Fruit fly (Drosophila melanogaster) Kc167 (cell line): Measurements from ENCODE around the gene nom.

Experiments used
- Myc ChIP-seq: fragments of >200 bp; optimal IDR thresholded peaks from 2 replicates; lab custom pipeline; 2017; ENCODE audit warnings: missing external identifiers
- Sin3A ChIP-seq: fragments of >200 bp; optimal IDR thresholded peaks from 2 replicates; lab custom pipeline; 2018; ENCODE audit warnings: missing external identifiers
- h ChIP-seq: fragments of >200 bp; optimal IDR thresholded peaks from 3 replicates; lab custom pipeline; 2018; ENCODE audit warnings: missing external identifiers
- insv ChIP-seq: fragments of >200 bp; optimal IDR thresholded peaks from 3 replicates; lab custom pipeline; 2018; ENCODE audit warnings: missing external identifiers
- psq ChIP-seq: fragments of >200 bp; optimal IDR thresholded peaks from 2 replicates; lab custom pipeline; 2017; ENCODE audit warnings: missing external identifiers
- ttk ChIP-seq: sonication (Bioruptor generic); optimal IDR thresholded peaks from 2 replicates; lab custom pipeline; 2017; ENCODE audit warnings: missing external identifiers

Gene nom

DNA sequence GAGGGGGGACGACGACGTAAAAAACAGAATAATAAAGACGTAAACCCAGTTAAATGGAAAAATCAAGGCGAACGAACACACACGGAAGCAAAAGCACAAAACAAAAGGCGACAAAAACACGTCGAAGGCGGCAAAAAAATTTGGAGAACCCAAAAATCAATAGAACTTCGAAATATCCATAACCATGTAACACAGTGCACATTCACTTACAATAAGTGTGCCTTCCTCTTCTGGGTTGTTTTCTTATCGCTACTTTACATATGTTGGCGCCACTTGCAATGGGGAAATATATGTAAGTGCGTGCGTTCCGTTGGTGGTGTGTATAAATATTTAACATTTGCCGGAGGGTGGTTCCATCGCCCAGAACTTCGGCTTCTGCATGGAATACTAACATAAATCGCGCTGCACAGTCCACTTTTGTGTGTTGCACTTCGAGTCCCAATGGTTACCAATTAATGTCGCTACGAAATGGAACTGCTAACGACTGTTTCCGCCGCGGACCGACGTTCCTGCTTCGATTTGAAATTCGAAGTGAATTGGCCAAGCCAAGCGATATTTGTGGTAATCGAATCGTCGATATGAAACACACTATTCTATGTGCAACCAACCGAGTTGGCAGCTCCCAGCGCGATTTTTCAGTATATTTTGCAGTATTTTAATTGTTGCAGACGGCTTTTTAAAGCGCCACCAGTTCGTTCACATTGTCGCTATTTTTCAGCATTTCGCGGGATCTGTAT, 24.3 kb downstream of the nom start, which contains the start of the genes CG9801 and Nasp:
CG9801 (minus strand) TSS at position 542 of the 737 bp plus-strand sequence.
Nasp (plus strand) TSS at position 665 of the 737 bp plus-strand sequence.
- TF ChIP-seq Sin3A, result no peak
- no peak for TF ChIP-seq insv
- TF ChIP-seq ttk, result no peak
- no peak for TF ChIP-seq Myc (lab: Kevin White, UChicago)
- no peak for TF ChIP-seq psq (lab: Kevin White, UChicago)
- TF ChIP-seq h (lab: Kevin White, UChicago), result no peak

- no peak for TF ChIP-seq insv
- no peak for TF ChIP-seq Sin3A
- TF ChIP-seq psq (lab: Kevin White, UChicago), result no peak
- TF ChIP-seq ttk, result no peak
- no peak for TF ChIP-seq Myc (lab: Kevin White, UChicago)
- TF ChIP-seq h (lab: Kevin White, UChicago), result no peak
Measured at dm6 chr3R:8747871-8748775, 25.1 kb downstream of the nom start.

- TF ChIP-seq insv (no peak), ttk (no peak), h (lab: Kevin White, UChicago) (no peak), Myc (lab: Kevin White, UChicago) (no peak)
Measured at dm6 chr3R:8748776-8749126, 25.8 kb downstream of the nom start.

DNA sequence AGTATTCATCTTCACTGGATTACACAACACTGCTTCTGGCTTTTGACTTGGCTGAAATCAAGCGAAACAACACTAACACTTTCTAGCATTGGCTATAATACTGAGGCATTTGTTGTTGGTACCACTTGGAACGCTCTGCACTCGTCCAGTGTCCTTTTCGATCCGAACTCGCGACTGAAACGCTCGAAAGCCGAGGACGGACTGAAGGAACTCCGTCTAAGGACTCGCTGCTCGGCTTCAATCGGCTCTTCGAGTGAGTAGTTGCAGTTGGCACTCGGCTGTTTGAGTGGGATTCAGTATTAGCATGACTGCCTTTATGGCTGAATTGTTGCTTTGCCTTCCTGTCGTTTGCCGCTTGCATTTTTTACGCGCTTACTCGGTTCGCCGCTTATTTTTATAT, 45.0 kb downstream of the nom start, which contains the start of the genes CG34135 and CG11768:
CG34135 (minus strand) TSS at position 194 of the 400 bp plus-strand sequence.
CG11768 (minus strand) TSS at position 203 of the 400 bp plus-strand sequence.
- no peak for TF ChIP-seq insv
- no peak for TF ChIP-seq ttk
- TF ChIP-seq psq (lab: Kevin White, UChicago), result no peak
- no peak for TF ChIP-seq Sin3A
- no peak for TF ChIP-seq h (lab: Kevin White, UChicago)
- no peak for TF ChIP-seq Myc (lab: Kevin White, UChicago)

- TF ChIP-seq Myc (lab: Kevin White, UChicago), result no peak
- no peak for TF ChIP-seq insv
- no peak for TF ChIP-seq h (lab: Kevin White, UChicago)
- TF ChIP-seq psq (lab: Kevin White, UChicago), result no peak
- TF ChIP-seq Sin3A, result no peak
- TF ChIP-seq ttk, result no peak
Measured at dm6 chr3R:8769094-8769493, 46.1 kb downstream of the nom start, which contains the start of gene CG8236. CG8236 (plus strand) TSS chr3R:8769394.

DNA sequence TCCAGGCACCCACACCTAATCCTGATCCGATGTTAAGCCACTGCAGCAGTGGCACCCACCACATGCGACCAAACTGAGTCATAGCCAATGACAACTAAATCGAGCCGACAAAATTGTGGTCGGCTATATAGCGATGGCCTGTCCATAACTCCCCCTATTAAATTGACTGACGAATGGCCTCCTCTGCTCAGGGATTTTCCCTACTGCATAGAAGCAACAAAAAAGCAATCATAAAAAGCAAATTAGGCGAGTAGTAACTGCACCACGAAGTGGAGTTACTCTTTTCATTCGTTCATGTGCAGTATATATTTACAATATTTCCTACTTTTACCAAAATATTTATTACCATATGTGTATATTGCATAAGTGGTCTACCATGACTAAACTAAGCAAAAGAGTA, 49.6 kb downstream of the nom start, which contains the start of gene CG13318:
CG13318 (minus strand) TSS at position 101 of the 400 bp plus-strand sequence.
- TF ChIP-seq Sin3A (no peak), insv (no peak), psq (lab: Kevin White, UChicago) (no peak), Myc (lab: Kevin White, UChicago) (no peak), ttk (no peak), h (lab: Kevin White, UChicago) (no peak)

- no peak for TF ChIP-seq psq (lab: Kevin White, UChicago)
Measured at dm6 chr3R:8773135-8773534, 50.2 kb downstream of the nom start, which contains the start of gene CG34301. CG34301 (plus strand) TSS chr3R:8773435.
